Worm (Caenorhabditis elegans): ENCODE measurements around the gene sel-5.

Gene sel-5

ce11 chrIII:4548739-4549138 is 29.5 kb downstream of the sel-5 start, which contains the start of gene M88.4:
Gene M88.4 (plus strand): TSS chrIII:4549039.
- no peak for TF ChIP-seq lin-13 (GFP tag; optimal IDR thresholded peaks at IDR 0.05)

DNA sequence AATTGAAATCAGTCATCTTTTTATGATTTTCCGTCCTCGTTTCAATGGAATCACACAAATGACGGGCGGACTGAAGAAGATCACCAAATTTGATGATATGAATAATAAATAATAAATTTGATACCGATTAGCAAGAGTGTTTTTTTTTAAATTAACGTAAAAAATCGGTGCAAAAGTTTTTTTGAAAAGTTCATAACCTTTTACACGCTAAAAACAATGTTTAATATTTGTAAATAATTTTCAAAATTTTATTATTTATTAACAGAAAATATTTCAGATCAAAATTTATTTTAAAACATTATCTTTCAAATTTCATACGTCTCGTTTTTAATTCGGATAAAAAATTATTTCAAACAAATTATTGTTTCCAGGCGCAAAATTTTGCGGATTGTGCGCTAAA is 33.3 kb downstream of the sel-5 start, which contains the start of gene M88.3:
TSS of gene M88.3 (minus strand) at position 101 of the 400 bp plus-strand sequence.
- TF ChIP-seq ztf-1 (GFP tag; conservative IDR thresholded peaks at IDR 0.05) (no peak), egl-27 (tag; optimal IDR thresholded peaks at IDR 0.05) (no peak), Y55F3AM.14 (GFP tag; optimal IDR thresholded peaks at IDR 0.05) (no peak), ceh-16 (tag; optimal IDR thresholded peaks at IDR 0.05) (no peak), unc-55 (GFP tag; optimal IDR thresholded peaks at IDR 0.05) (no peak)

DNA sequence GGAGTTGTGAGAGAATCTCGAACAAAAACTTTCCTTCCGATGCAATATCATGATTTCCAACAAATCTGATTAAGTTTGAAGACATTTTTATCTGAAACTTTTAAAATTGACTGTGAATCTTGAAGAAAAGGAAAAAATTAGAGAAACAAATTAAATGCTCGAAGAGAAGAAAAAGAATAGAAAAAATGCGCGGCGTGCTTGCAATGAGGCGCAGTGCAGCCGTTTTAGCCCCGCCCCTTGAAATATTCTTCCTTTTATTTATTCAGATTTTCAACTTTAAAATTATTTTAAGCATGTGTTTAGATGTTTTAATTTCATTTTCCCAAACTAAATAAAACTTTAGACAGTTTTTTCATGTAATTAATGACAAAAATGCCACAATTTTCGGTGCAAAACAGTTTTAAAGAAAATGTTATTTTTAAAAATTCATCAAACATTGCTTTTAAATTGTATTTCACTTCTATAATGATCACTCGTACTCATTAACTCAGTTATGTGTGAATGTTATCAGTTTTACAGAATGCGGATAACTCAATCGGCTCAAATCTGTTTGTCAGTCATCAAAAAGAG is 35.8 kb downstream of the sel-5 start, which contains the start of the genes mrps-34 and cisd-3.1:
TSS of gene mrps-34 (minus strand) at position 91 of the 570 bp plus-strand sequence.
TSS of gene cisd-3.1 (plus strand) at position 520 of the 570 bp plus-strand sequence.
- TF ChIP-seq F13H6.1 (tag; optimal IDR thresholded peaks at IDR 0.05): peak; percentile 4
- TF ChIP-seq aly-2 (tag; optimal IDR thresholded peaks at IDR 0.05): no peak
- TF ChIP-seq nhr-23 (tag; optimal IDR thresholded peaks at IDR 0.05): no peak
- TF ChIP-seq nhr-6 (tag; optimal IDR thresholded peaks at IDR 0.05): no peak
- TF ChIP-seq gmeb-1 (tag; optimal IDR thresholded peaks at IDR 0.05): peak; percentile 42
- TF ChIP-seq zag-1 (tag; optimal IDR thresholded peaks at IDR 0.05): no peak
- no peak for TF ChIP-seq fos-1 (tag; optimal IDR thresholded peaks at IDR 0.05)
- TF ChIP-seq nhr-11 (tag; optimal IDR thresholded peaks at IDR 0.05): no peak
- TF ChIP-seq nhr-25 (tag; optimal IDR thresholded peaks at IDR 0.05): no peak
- TF ChIP-seq ztf-1 (GFP tag; conservative IDR thresholded peaks at IDR 0.05): no peak
- TF ChIP-seq nhr-12 (tag; optimal IDR thresholded peaks at IDR 0.05): no peak
- no peak for TF ChIP-seq dmd-4 (tag; optimal IDR thresholded peaks at IDR 0.05)
- no peak for TF ChIP-seq elt-1 (tag; optimal IDR thresholded peaks at IDR 0.05)
- no peak for TF ChIP-seq ama-1 (optimal IDR thresholded peaks at IDR 0.05)
- TF ChIP-seq unc-55 (GFP tag; optimal IDR thresholded peaks at IDR 0.05): peak; percentile 41
- peak in 1 of 2 experiments; percentile 18 for TF ChIP-seq lsy-2 (tag; optimal IDR thresholded peaks at IDR 0.05)
- TF ChIP-seq crh-2 (tag; optimal IDR thresholded peaks at IDR 0.05): peak; percentile 4
- no peak for TF ChIP-seq sma-3 (GFP tag; optimal IDR thresholded peaks at IDR 0.05)
- no peak for TF ChIP-seq R02D3.7 (tag; optimal IDR thresholded peaks at IDR 0.05)
- no peak for TF ChIP-seq elt-3 (tag; optimal IDR thresholded peaks at IDR 0.05)
- TF ChIP-seq lin-13 (GFP tag; optimal IDR thresholded peaks at IDR 0.05): no peak

DNA sequence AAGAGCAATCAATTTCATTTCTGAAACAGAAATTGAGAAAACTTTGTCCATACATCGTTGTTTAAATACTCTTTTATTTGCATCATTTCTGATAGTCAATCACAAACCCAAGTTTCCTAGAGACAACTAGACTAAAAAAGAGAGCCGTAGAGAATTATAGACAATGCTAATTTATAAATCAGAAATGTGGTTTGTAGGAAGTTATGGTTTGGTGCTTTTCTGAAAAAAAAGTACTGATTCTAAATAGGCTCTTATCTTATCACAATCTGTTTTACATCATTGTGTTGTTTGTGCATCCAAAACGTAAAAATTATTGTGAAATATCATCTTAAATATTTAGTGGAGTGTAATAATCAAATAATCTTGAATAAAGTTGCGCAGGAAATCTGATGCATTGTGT is 37.6 kb downstream of the sel-5 start, which contains the start of gene ugt-62:
TSS of gene ugt-62 (minus strand) at position 20 of the 400 bp plus-strand sequence.
- TF ChIP-seq sma-9 (GFP tag; optimal IDR thresholded peaks at IDR 0.05): peak; percentile 40
- TF ChIP-seq sma-9 (tag; optimal IDR thresholded peaks at IDR 0.05): no peak
- TF ChIP-seq alr-1 (tag; optimal IDR thresholded peaks at IDR 0.05): no peak
- no peak for TF ChIP-seq nhr-237 (tag; optimal IDR thresholded peaks at IDR 0.05)
- peak; percentile 70 for TF ChIP-seq fos-1 (tag; optimal IDR thresholded peaks at IDR 0.05)
- TF ChIP-seq mbf-1 (tag; optimal IDR thresholded peaks at IDR 0.05): no peak
- TF ChIP-seq crh-2 (tag; optimal IDR thresholded peaks at IDR 0.05): peak; percentile 58
- no peak for TF ChIP-seq nhr-25 (tag; optimal IDR thresholded peaks at IDR 0.05)
- peak; percentile 38 for TF ChIP-seq nhr-129 (tag; optimal IDR thresholded peaks at IDR 0.05)
- no peak for TF ChIP-seq nhr-21 (tag; optimal IDR thresholded peaks at IDR 0.05)

- TF ChIP-seq blmp-1 (tag; optimal IDR thresholded peaks at IDR 0.05; ENCODE audit: insufficient read depth): no peak
- no peak for TF ChIP-seq nhr-77 (tag; optimal IDR thresholded peaks at IDR 0.05)
- TF ChIP-seq C34F6.9 (tag; optimal IDR thresholded peaks at IDR 0.05): no peak
- no peak for TF ChIP-seq nhr-129 (tag; optimal IDR thresholded peaks at IDR 0.05)
- no peak for TF ChIP-seq lsy-2 (tag; optimal IDR thresholded peaks at IDR 0.05)
- no peak for TF ChIP-seq dmd-4 (tag; optimal IDR thresholded peaks at IDR 0.05)
- TF ChIP-seq ZK546.5 (tag; optimal IDR thresholded peaks at IDR 0.05): no peak
- TF ChIP-seq skn-1 (tag; optimal IDR thresholded peaks at IDR 0.05): no peak
- no peak for TF ChIP-seq ztf-4 (tag; optimal IDR thresholded peaks at IDR 0.05)
- TF ChIP-seq nhr-12 (tag; optimal IDR thresholded peaks at IDR 0.05): no peak
- TF ChIP-seq elt-1 (tag; optimal IDR thresholded peaks at IDR 0.05): no peak
- no peak for TF ChIP-seq zag-1 (tag; optimal IDR thresholded peaks at IDR 0.05)
- no peak for TF ChIP-seq lin-39 (tag; optimal IDR thresholded peaks at IDR 0.05)
- TF ChIP-seq snpc-4 (tag; optimal IDR thresholded peaks at IDR 0.05): no peak
- no peak for TF ChIP-seq mbf-1 (tag; optimal IDR thresholded peaks at IDR 0.05)
- TF ChIP-seq aly-2 (tag; optimal IDR thresholded peaks at IDR 0.05): no peak
- TF ChIP-seq sma-3 (GFP tag; optimal IDR thresholded peaks at IDR 0.05): no peak
- TF ChIP-seq mab-5 (tag; optimal IDR thresholded peaks at IDR 0.05): no peak
- no peak for TF ChIP-seq lin-11 (tag; optimal IDR thresholded peaks at IDR 0.05)
- TF ChIP-seq peb-1 (tag; optimal IDR thresholded peaks at IDR 0.05): no peak
These were observed 47.3 kb downstream of the sel-5 start for ce11 chrIII:4530968-4531367.
